Fruit fly (Drosophila melanogaster) whole organism, embryonic: Measurements from ENCODE around the gene CG16727.
A peak's percentile ranks its signal among the peaks of the same experiment; 100 is the strongest.

Experiments used
- Asciz ChIP-seq: fragments of 200-800 bp; sonication (Bioruptor generic); optimal IDR thresholded peaks from 2 replicates; lab custom pipeline; 2017; ENCODE audit warnings: missing biosample characterization, mild to moderate bottlenecking, missing genetic modification characterization, missing genetic modification reagents
- BtbVII ChIP-seq: fragments of 200-800 bp; sonication (Bioruptor generic); optimal IDR thresholded peaks from 3 replicates; lab custom pipeline; 2017; ENCODE audit warnings: missing biosample characterization, mild to moderate bottlenecking, missing genetic modification characterization
- CG11560 ChIP-seq: fragments of 200-800 bp; sonication (Bioruptor generic); IDR thresholded peaks from 3 replicates; pipeline ENCODE4 v1.3.6; 2022; ENCODE audit warnings: missing biosample characterization, missing genetic modification characterization
- CG12769 ChIP-seq: fragments of 200-800 bp; sonication (Bioruptor generic); optimal IDR thresholded peaks from 2 replicates; lab custom pipeline; 2019; ENCODE audit warnings: missing biosample characterization, mild to moderate bottlenecking, missing genetic modification characterization, moderate library complexity
- CG14710 ChIP-seq: fragments of 200-800 bp; sonication (Bioruptor generic); optimal IDR thresholded peaks from 3 replicates; lab custom pipeline; 2019; ENCODE audit warnings: missing biosample characterization, mild to moderate bottlenecking, missing genetic modification characterization, moderate library complexity
- CG15601 ChIP-seq: fragments of 200-800 bp; sonication (Bioruptor generic); optimal IDR thresholded peaks from 3 replicates; lab custom pipeline; 2019; ENCODE audit warnings: missing biosample characterization, mild to moderate bottlenecking, missing genetic modification characterization, moderate library complexity
- CG17385 ChIP-seq: fragments of 200-800 bp; sonication (Bioruptor generic); optimal IDR thresholded peaks from 3 replicates; lab custom pipeline; 2018; ENCODE audit warnings: missing biosample characterization, mild to moderate bottlenecking, missing genetic modification characterization
- CG2116 ChIP-seq: fragments of 200-800 bp; sonication (Bioruptor generic); optimal IDR thresholded peaks from 3 replicates; lab custom pipeline; 2018; ENCODE audit warnings: missing biosample characterization, mild to moderate bottlenecking, missing genetic modification characterization
- CG34224 ChIP-seq: fragments of 200-800 bp; sonication (Bioruptor generic); IDR thresholded peaks from 3 replicates; pipeline ENCODE4 v1.3.6; 2022; ENCODE audit warnings: missing biosample characterization, missing genetic modification characterization; ENCODE audit not compliant: partially characterized antibody
- CG3726 ChIP-seq: fragments of 200-800 bp; sonication (Bioruptor generic); IDR thresholded peaks from 3 replicates; pipeline ENCODE4, ENCODE4 v1.3.6; 2022; ENCODE audit warnings: missing biosample characterization, missing genetic modification characterization
- CG6813 ChIP-seq: fragments of 200-800 bp; sonication (Bioruptor generic); optimal IDR thresholded peaks from 2 replicates; lab custom pipeline; 2017; ENCODE audit warnings: missing biosample characterization, missing genetic modification characterization, mild to moderate bottlenecking, moderate library complexity, missing genetic modification reagents
- CG8944 ChIP-seq: fragments of 200-800 bp; sonication (Bioruptor generic); optimal IDR thresholded peaks from 3 replicates; lab custom pipeline; 2016; ENCODE audit warnings: missing biosample characterization, missing genetic modification characterization
- Dp ChIP-seq: fragments of 200-800 bp; sonication (Bioruptor generic); optimal IDR thresholded peaks from 2 replicates; lab custom pipeline; 2018; ENCODE audit warnings: missing biosample characterization, mild to moderate bottlenecking, missing genetic modification characterization, moderate library complexity
- Dref ChIP-seq: fragments of 200-800 bp; sonication (Bioruptor generic); IDR thresholded peaks from 2 replicates; pipeline ENCODE4 v1.3.6; 2022; ENCODE audit warnings: missing biosample characterization, missing genetic modification characterization
- E2f2 ChIP-seq: fragments of 200-800 bp; sonication (Bioruptor generic); IDR thresholded peaks from 2 replicates; pipeline ENCODE4 v1.3.6; 2022; ENCODE audit warnings: missing biosample characterization, missing genetic modification characterization
- Gug ChIP-seq: fragments of 200-800 bp; sonication (Bioruptor generic); IDR thresholded peaks from 4 replicates; pipeline ENCODE4 v1.3.6; 2022; ENCODE audit warnings: missing biosample characterization, missing genetic modification characterization
- HLH4C ChIP-seq: fragments of 200-800 bp; sonication (Bioruptor generic); IDR thresholded peaks from 3 replicates; pipeline ENCODE4 v1.3.6; 2022; ENCODE audit warnings: missing biosample characterization, missing genetic modification characterization; ENCODE audit not compliant: partially characterized antibody
- Hr3 ChIP-seq: fragments of 200-800 bp; sonication (Bioruptor generic); optimal IDR thresholded peaks from 3 replicates; lab custom pipeline; 2016; ENCODE audit warnings: missing biosample characterization, missing genetic modification characterization
- Kr ChIP-seq: fragments of 200-800 bp; sonication (Bioruptor generic); optimal IDR thresholded peaks from 2 replicates; lab custom pipeline; 2017; ENCODE audit warnings: missing biosample characterization, mild to moderate bottlenecking, missing genetic modification characterization
- NK7.1 ChIP-seq: fragments of 200-800 bp; sonication (Bioruptor generic); optimal IDR thresholded peaks from 3 replicates; lab custom pipeline; 2016; ENCODE audit warnings: missing biosample characterization, missing genetic modification characterization
- Opbp ChIP-seq: fragments of 200-800 bp; sonication (Bioruptor generic); IDR thresholded peaks from 3 replicates; pipeline ENCODE4 v1.3.6; 2022; ENCODE audit warnings: missing biosample characterization, missing genetic modification characterization; ENCODE audit not compliant: partially characterized antibody
- Pdp1 ChIP-seq, 2 experiments: fragments of 200-800 bp; sonication (Bioruptor generic); optimal IDR thresholded peaks; 3 replicates each; lab custom pipeline; 2016; ENCODE audit warnings: missing biosample characterization in 2 of 2, missing genetic modification characterization in 2 of 2, mild to moderate bottlenecking in 1 of 2, moderate library complexity in 1 of 2
- Sin3A ChIP-seq: fragments of >200 bp; optimal IDR thresholded peaks from 2 replicates; lab custom pipeline; 2018
- Stat92E ChIP-seq, 3 experiments: fragments of >200 bp in 2 of 3; fragments of 200-800 bp in 1 of 3; sonication (Bioruptor generic) in 1 of 3; optimal IDR thresholded peaks; 2 replicates each; lab custom pipeline; 2017 to 2019; ENCODE audit warnings: missing biosample characterization in 3 of 3, missing genetic modification characterization in 3 of 3, mild to moderate bottlenecking in 1 of 3, moderate library complexity in 1 of 3
- Trl ChIP-seq, 3 experiments: fragments of >200 bp in 2 of 3; fragments of 200-800 bp in 1 of 3; sonication (Bioruptor generic) in 1 of 3; optimal IDR thresholded peaks; 2 replicates in 1 of 3; 3 replicates in 2 of 3; lab custom pipeline; 2016 to 2017; ENCODE audit warnings: missing biosample characterization in 1 of 3, missing genetic modification characterization in 1 of 3
- amos ChIP-seq: fragments of 200-800 bp; sonication (Bioruptor generic); IDR thresholded peaks from 2 replicates; pipeline ENCODE4 v1.3.6; 2022; ENCODE audit warnings: missing biosample characterization, missing genetic modification characterization; ENCODE audit not compliant: partially characterized antibody
- aop ChIP-seq: fragments of 200-800 bp; sonication (Bioruptor generic); IDR thresholded peaks from 2 replicates; pipeline ENCODE4 v1.3.6; 2022; ENCODE audit warnings: missing biosample characterization, missing genetic modification characterization
- ara ChIP-seq: fragments of 200-800 bp; sonication (Bioruptor generic); IDR thresholded peaks from 2 replicates; pipeline ENCODE4 v1.3.6; 2022; ENCODE audit warnings: missing biosample characterization, missing genetic modification characterization
- ash1 ChIP-seq: fragments of 200-800 bp; sonication (Bioruptor generic); optimal IDR thresholded peaks from 2 replicates; lab custom pipeline; 2018; ENCODE audit warnings: missing biosample characterization, mild to moderate bottlenecking, missing genetic modification characterization
- bbx ChIP-seq: fragments of 200-800 bp; sonication (Bioruptor generic); IDR thresholded peaks from 2 replicates; pipeline ENCODE4 v1.3.6; 2022; ENCODE audit warnings: missing biosample characterization, missing genetic modification characterization; ENCODE audit not compliant: partially characterized antibody
- cg ChIP-seq: fragments of 200-800 bp; sonication (Bioruptor generic); optimal IDR thresholded peaks from 3 replicates; lab custom pipeline; 2019; ENCODE audit warnings: missing biosample characterization, mild to moderate bottlenecking, missing genetic modification characterization, moderate library complexity
- chinmo ChIP-seq: fragments of 200-800 bp; sonication (Bioruptor generic); IDR thresholded peaks from 4 replicates; pipeline ENCODE4 v1.3.6; 2022; ENCODE audit warnings: missing biosample characterization, missing genetic modification characterization; ENCODE audit not compliant: partially characterized antibody
- ci ChIP-seq: fragments of 200-800 bp; sonication (Bioruptor generic); IDR thresholded peaks from 3 replicates; pipeline ENCODE4 v1.3.6; 2022; ENCODE audit warnings: missing biosample characterization, missing genetic modification characterization
- croc ChIP-seq: fragments of 200-800 bp; sonication (Bioruptor generic); conservative IDR thresholded peaks from 3 replicates; pipeline ENCODE4 v1.3.6; 2022; ENCODE audit warnings: missing biosample characterization, missing genetic modification characterization
- crol ChIP-seq: fragments of 200-800 bp; sonication (Bioruptor generic); IDR thresholded peaks from 2 replicates; pipeline ENCODE4 v1.3.6; 2022; ENCODE audit warnings: missing biosample characterization, missing genetic modification characterization
- dati ChIP-seq: fragments of 200-800 bp; sonication (Bioruptor generic); IDR thresholded peaks from 2 replicates; pipeline ENCODE4 v1.3.6; 2022; ENCODE audit warnings: missing biosample characterization, missing genetic modification characterization
- dimm ChIP-seq: fragments of 200-800 bp; sonication (Bioruptor generic); IDR thresholded peaks from 2 replicates; pipeline ENCODE4 v1.3.6; 2022; ENCODE audit warnings: missing biosample characterization, missing genetic modification characterization
- ftz-f1 ChIP-seq: fragments of 200-800 bp; sonication (Bioruptor generic); optimal IDR thresholded peaks from 2 replicates; lab custom pipeline; 2016; ENCODE audit warnings: missing biosample characterization, missing genetic modification characterization
- fu2 ChIP-seq: fragments of 200-800 bp; sonication (Bioruptor generic); optimal IDR thresholded peaks from 2 replicates; lab custom pipeline; 2016; ENCODE audit warnings: missing biosample characterization, missing genetic modification characterization
- inv ChIP-seq: fragments of 200-800 bp; sonication (Bioruptor generic); IDR thresholded peaks from 2 replicates; pipeline ENCODE4 v1.3.6; 2022; ENCODE audit warnings: missing biosample characterization, missing genetic modification characterization; ENCODE audit not compliant: partially characterized antibody
- mirr ChIP-seq: fragments of 200-800 bp; sonication (Bioruptor generic); optimal IDR thresholded peaks from 3 replicates; lab custom pipeline; 2018; ENCODE audit warnings: missing biosample characterization, mild to moderate bottlenecking, missing genetic modification characterization
- pzg ChIP-seq: fragments of 200-800 bp; sonication (Bioruptor generic); optimal IDR thresholded peaks from 3 replicates; lab custom pipeline; 2018; ENCODE audit warnings: missing biosample characterization, mild to moderate bottlenecking, missing genetic modification characterization, moderate library complexity
- rib ChIP-seq: fragments of 200-800 bp; sonication (Bioruptor generic); IDR thresholded peaks from 2 replicates; pipeline ENCODE4 v1.3.6; 2022; ENCODE audit warnings: missing biosample characterization, missing genetic modification characterization
- sd ChIP-seq: fragments of 200-800 bp; sonication (Bioruptor generic); optimal IDR thresholded peaks from 3 replicates; lab custom pipeline; 2018; ENCODE audit warnings: missing biosample characterization, mild to moderate bottlenecking, missing genetic modification characterization, moderate library complexity
- seq ChIP-seq: fragments of 200-800 bp; sonication (Bioruptor generic); IDR thresholded peaks from 2 replicates; pipeline ENCODE4 v1.3.6; 2022; ENCODE audit warnings: missing biosample characterization, missing genetic modification characterization
- sqz ChIP-seq: fragments of 200-800 bp; sonication (Bioruptor generic); optimal IDR thresholded peaks from 3 replicates; lab custom pipeline; 2018; ENCODE audit warnings: missing biosample characterization, mild to moderate bottlenecking, missing genetic modification characterization
- sug ChIP-seq: fragments of 200-800 bp; optimal IDR thresholded peaks from 2 replicates; lab custom pipeline; 2019; ENCODE audit warnings: missing biosample characterization, mild to moderate bottlenecking, missing genetic modification characterization, moderate library complexity

CG16727 gene

dm6 chr3R:19642092-19642892 lies 29.1 kb downstream of the CG16727 start, which contains the start of gene subdued:
subdued (minus strand) TSS chr3R:19642722.
- TF ChIP-seq E2f2 (peak; percentile 90), Trl (optimal IDR thresholded peaks at IDR 0.05; lab: Kevin White, UChicago) (peak in 1 of 2 experiments; percentile 20), Trl (GFP tag; optimal IDR thresholded peaks at IDR 0.05; lab: Kevin White, UChicago) (no peak), Stat92E (GFP tag; optimal IDR thresholded peaks at IDR 0.05; lab: Kevin White, UChicago) (no peak), croc (0 out of 3 replicates have a peak, but pooled peaks have one; percentile 8), CG12769 (tag; lab: Kevin White, UChicago) (peak; percentile 74), sug (tag; lab: Kevin White, UChicago) (peak; percentile 32), dati (GFP tag; lab: Robert Waterston, UW) (no peak), CG3726 (GFP tag; lab: Robert Waterston, UW) (0 out of 3 replicates have a peak, but pooled peaks have one; percentile 3), fu2 (GFP tag; lab: Kevin White, UChicago) (no peak), NK7.1 (GFP tag; lab: Kevin White, UChicago) (no peak), crol (GFP tag; lab: Robert Waterston, UW) (peak; percentile 91), ci (peak; percentile 57; the same call in 1 of the 3 replicates), ftz-f1 (GFP tag; lab: Kevin White, UChicago) (no peak), CG15601 (tag; lab: Kevin White, UChicago) (no peak), bbx (GFP tag; lab: Robert Waterston, UW) (peak; percentile 38), Dref (GFP tag; lab: Robert Waterston, UW) (peak; percentile 75), Hr3 (GFP tag; lab: Kevin White, UChicago) (no peak), Pdp1 (GFP tag; optimal IDR thresholded peaks at IDR 0.05; lab: Kevin White, UChicago) (peak in 1 of 2 experiments; percentile 51), aop (GFP tag; lab: Robert Waterston, UW) (no peak), sd (no peak), CG6813 (GFP tag; lab: Kevin White, UChicago) (peak; percentile 4), ash1 (GFP tag; lab: Kevin White, UChicago) (no peak), HLH4C (GFP tag; lab: Robert Waterston, UW) (peak; percentile 65), dimm (no peak), CG8944 (GFP tag; lab: Kevin White, UChicago) (no peak), CG2116 (GFP tag; lab: Kevin White, UChicago) (peak; percentile 71), Kr (GFP tag; lab: Kevin White, UChicago) (no peak), CG11560 (tag; lab: Robert Waterston, UW) (no peak), CG17385 (GFP tag; lab: Kevin White, UChicago) (peak; percentile 83), Asciz (GFP tag; lab: Kevin White, UChicago) (no peak), Dp (GFP tag; lab: Kevin White, UChicago) (peak; percentile 89), rib (GFP tag; lab: Robert Waterston, UW) (peak; percentile 29; the same call in 1 of the 2 replicates), Sin3A (lab: Kevin White, UChicago) (peak; percentile 7), cg (GFP tag; lab: Kevin White, UChicago) (peak; percentile 55), sqz (no peak), ara (GFP tag; lab: Robert Waterston, UW) (0 out of 2 replicates have a peak, but pooled peaks have one; percentile 30), pzg (GFP tag; lab: Kevin White, UChicago) (peak; percentile 11), seq (GFP tag; lab: Robert Waterston, UW) (0 out of 2 replicates have a peak, but pooled peaks have one; percentile 24), BtbVII (GFP tag; lab: Kevin White, UChicago) (no peak), CG14710 (tag; lab: Kevin White, UChicago) (no peak), chinmo (GFP tag; lab: Robert Waterston, UW) (0 out of 4 replicates have a peak, but pooled peaks have one; percentile 30), amos (GFP tag; lab: Robert Waterston, UW) (no peak), CG34224 (peak; percentile 60; the same call in 1 of the 3 replicates), Gug (GFP tag; lab: Robert Waterston, UW) (no peak), Opbp (GFP tag; lab: Robert Waterston, UW) (peak; percentile 19; the same call in 2 of the 3 replicates), inv (GFP tag; lab: Robert Waterston, UW) (peak; percentile 30; the same call in 1 of the 2 replicates), mirr (GFP tag; lab: Kevin White, UChicago) (no peak)
